Worm (Caenorhabditis elegans) whole organism, late embryonic: Measurements from ENCODE around the gene prp-18.

Experiments used
- C08G9.2 ChIP-seq: sonication (generic microtip); optimal IDR thresholded peaks from 2 replicates; lab custom pipeline; 2016; ENCODE audit warnings: mild to moderate bottlenecking, missing genetic modification characterization, moderate library complexity, missing compliant biosample characterization
- C38D4.7 ChIP-seq: fragments of 200-800 bp; sonication (Bioruptor generic); optimal IDR thresholded peaks from 2 replicates; lab custom pipeline; 2018; ENCODE audit warnings: mild to moderate bottlenecking, missing genetic modification characterization, moderate library complexity, missing compliant biosample characterization
- F13H6.1 ChIP-seq: sonication (generic microtip); optimal IDR thresholded peaks from 2 replicates; lab custom pipeline; 2016; ENCODE audit warnings: missing genetic modification characterization, missing compliant biosample characterization
- K09A11.1 ChIP-seq: sonication (generic microtip); optimal IDR thresholded peaks from 2 replicates; lab custom pipeline; 2017; ENCODE audit warnings: antibody characterized with exemption, mild to moderate bottlenecking, missing genetic modification characterization, missing compliant biosample characterization; ENCODE audit not compliant: insufficient read depth
- Y22D7AL.16 ChIP-seq: sonication (generic microtip); optimal IDR thresholded peaks from 2 replicates; lab custom pipeline; 2016; ENCODE audit warnings: missing genetic modification characterization, missing compliant biosample characterization
- ama-1 ChIP-seq: fragments of 150-350 bp; optimal IDR thresholded peaks from 2 replicates; lab custom pipeline; 2014
- ceh-14 ChIP-seq: sonication (generic microtip); optimal IDR thresholded peaks from 2 replicates; lab custom pipeline; 2016; ENCODE audit warnings: missing genotype, missing genetic modification characterization, missing compliant biosample characterization
- ceh-18 ChIP-seq: sonication (generic microtip); optimal IDR thresholded peaks from 2 replicates; lab custom pipeline; 2016; ENCODE audit warnings: missing genetic modification characterization, missing compliant biosample characterization
- ceh-19 ChIP-seq: fragments of 200-800 bp; sonication (Bioruptor generic); optimal IDR thresholded peaks from 2 replicates; lab custom pipeline; 2018; ENCODE audit warnings: mild to moderate bottlenecking, missing genetic modification characterization, missing compliant biosample characterization
- ceh-2 ChIP-seq: sonication (generic microtip); optimal IDR thresholded peaks from 2 replicates; lab custom pipeline; 2016; ENCODE audit warnings: missing genotype, missing genetic modification characterization, missing compliant biosample characterization
- ceh-22 ChIP-seq: sonication (generic microtip); optimal IDR thresholded peaks from 2 replicates; lab custom pipeline; 2017; ENCODE audit warnings: missing biosample characterization, missing genetic modification characterization
- ceh-24 ChIP-seq: sonication (generic microtip); optimal IDR thresholded peaks from 2 replicates; lab custom pipeline; 2016; ENCODE audit warnings: mild to moderate bottlenecking, missing genetic modification characterization, missing compliant biosample characterization
- ceh-31 ChIP-seq: sonication (generic microtip); optimal IDR thresholded peaks from 2 replicates; lab custom pipeline; 2016; ENCODE audit warnings: missing genetic modification characterization, missing compliant biosample characterization
- ceh-34 ChIP-seq: sonication (generic microtip); optimal IDR thresholded peaks from 2 replicates; lab custom pipeline; 2016; ENCODE audit warnings: mild to moderate bottlenecking, missing genetic modification characterization, missing compliant biosample characterization
- ceh-45 ChIP-seq: fragments of 200-800 bp; sonication (Bioruptor generic); IDR thresholded peaks from 2 replicates; pipeline ENCODE4 v1.3.6; 2022; ENCODE audit warnings: missing genetic modification reagents, missing genetic modification characterization, missing compliant biosample characterization
- ceh-48 ChIP-seq: sonication (generic microtip); optimal IDR thresholded peaks from 2 replicates; lab custom pipeline; 2016; ENCODE audit warnings: missing genetic modification characterization, inconsistent platforms, missing compliant biosample characterization
- ceh-6 ChIP-seq: fragments of 200-800 bp; sonication (Bioruptor generic); optimal IDR thresholded peaks from 2 replicates; lab custom pipeline; 2018; ENCODE audit warnings: mild to moderate bottlenecking, missing genetic modification characterization, missing compliant biosample characterization
- che-1 ChIP-seq: sonication (generic microtip); optimal IDR thresholded peaks from 2 replicates; lab custom pipeline; 2016; ENCODE audit warnings: mild to moderate bottlenecking, missing genetic modification characterization, missing compliant biosample characterization
- elt-4 ChIP-seq: sonication (generic microtip); optimal IDR thresholded peaks from 2 replicates; lab custom pipeline; 2016; ENCODE audit warnings: missing genetic modification characterization, missing compliant biosample characterization
- ets-4 ChIP-seq: sonication (generic microtip); optimal IDR thresholded peaks from 2 replicates; lab custom pipeline; 2016; ENCODE audit warnings: missing genetic modification characterization, missing compliant biosample characterization
- fax-1 ChIP-seq: sonication (generic microtip); optimal IDR thresholded peaks from 2 replicates; lab custom pipeline; 2016; ENCODE audit warnings: missing genotype, missing genetic modification characterization, missing compliant biosample characterization
- fkh-10 ChIP-seq: fragments of 150-350 bp; optimal IDR thresholded peaks from 2 replicates; lab custom pipeline; 2014; ENCODE audit warnings: missing biosample characterization, missing genetic modification reagents, missing genetic modification characterization
- fkh-6 ChIP-seq: sonication (generic microtip); optimal IDR thresholded peaks from 2 replicates; lab custom pipeline; 2016; ENCODE audit warnings: missing genetic modification characterization, missing compliant biosample characterization
- hlh-8 ChIP-seq: sonication (generic microtip); optimal IDR thresholded peaks from 2 replicates; lab custom pipeline; 2016; ENCODE audit warnings: missing genotype, missing genetic modification characterization, missing compliant biosample characterization
- mec-3 ChIP-seq: sonication (generic microtip); optimal IDR thresholded peaks from 2 replicates; lab custom pipeline; 2016; ENCODE audit warnings: borderline replicate concordance, missing genetic modification characterization, missing compliant biosample characterization
- nhr-11 ChIP-seq: fragments of 150-350 bp; optimal IDR thresholded peaks from 2 replicates; lab custom pipeline; 2014; ENCODE audit warnings: missing biosample characterization, missing genetic modification characterization
- nhr-232 ChIP-seq: sonication (generic microtip); optimal IDR thresholded peaks from 2 replicates; lab custom pipeline; 2016; ENCODE audit warnings: missing genetic modification characterization, missing compliant biosample characterization
- npax-4 ChIP-seq: sonication (generic microtip); optimal IDR thresholded peaks from 2 replicates; lab custom pipeline; 2016; ENCODE audit warnings: missing genetic modification characterization, missing compliant biosample characterization
- odd-2 ChIP-seq: sonication (generic microtip); optimal IDR thresholded peaks from 2 replicates; lab custom pipeline; 2017; ENCODE audit warnings: antibody characterized with exemption, mild to moderate bottlenecking, missing genetic modification characterization, missing compliant biosample characterization
- pat-9 ChIP-seq: fragments of 200-800 bp; sonication (Bioruptor generic); optimal IDR thresholded peaks from 2 replicates; lab custom pipeline; 2018; ENCODE audit warnings: mild to moderate bottlenecking, missing genetic modification characterization, moderate library complexity, missing compliant biosample characterization
- pha-2 ChIP-seq: sonication (generic microtip); optimal IDR thresholded peaks from 2 replicates; lab custom pipeline; 2017; ENCODE audit warnings: mild to moderate bottlenecking, missing genetic modification characterization, missing compliant biosample characterization
- ref-2 ChIP-seq: sonication (generic microtip); optimal IDR thresholded peaks from 2 replicates; lab custom pipeline; 2016; ENCODE audit warnings: missing genetic modification characterization, missing compliant biosample characterization
- rnt-1 ChIP-seq: sonication (generic microtip); optimal IDR thresholded peaks from 2 replicates; lab custom pipeline; 2016; ENCODE audit warnings: missing genetic modification characterization, missing compliant biosample characterization
- sdc-2 ChIP-seq: sonication (generic microtip); optimal IDR thresholded peaks from 2 replicates; lab custom pipeline; 2016; ENCODE audit warnings: missing genotype, missing genetic modification characterization, missing compliant biosample characterization
- sox-2 ChIP-seq: fragments of 200-800 bp; sonication (Bioruptor generic); IDR thresholded peaks from 2 replicates; pipeline ENCODE4 v1.3.6; 2022; ENCODE audit warnings: missing genetic modification reagents, missing genetic modification characterization, missing compliant biosample characterization
- syd-9 ChIP-seq: sonication (generic microtip); optimal IDR thresholded peaks from 2 replicates; lab custom pipeline; 2016; ENCODE audit warnings: mild to moderate bottlenecking, missing genetic modification characterization, moderate library complexity, missing compliant biosample characterization
- ttx-3 ChIP-seq: sonication (generic microtip); optimal IDR thresholded peaks from 2 replicates; lab custom pipeline; 2016; ENCODE audit warnings: missing genetic modification reagents, missing genetic modification characterization, missing compliant biosample characterization
- unc-55 ChIP-seq: sonication (generic microtip); optimal IDR thresholded peaks from 2 replicates; lab custom pipeline; 2017; ENCODE audit warnings: missing biosample characterization, missing genetic modification reagents, missing genetic modification characterization

The prp-18 gene

DNA sequence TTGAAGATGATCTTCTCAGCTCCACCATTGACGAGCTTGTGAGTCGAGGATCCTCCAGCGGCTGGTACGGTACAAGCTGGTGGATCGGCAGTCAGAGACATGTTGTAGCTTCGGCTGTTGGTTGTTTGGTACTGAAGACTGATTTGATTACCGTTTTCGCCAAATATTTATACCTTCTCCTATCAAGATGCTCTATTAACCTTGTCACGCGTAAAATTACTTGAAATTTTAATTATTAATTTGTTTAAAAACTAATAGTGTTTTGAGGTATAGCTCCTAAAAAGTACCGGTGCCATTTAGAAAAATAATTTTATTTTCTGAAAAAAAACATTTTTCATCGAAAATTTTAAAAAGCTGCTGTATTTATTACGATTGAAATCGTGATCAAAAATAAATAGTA, 33.3 kb downstream of the prp-18 start, which contains the start of gene ssp-10:
Gene ssp-10 (minus strand): TSS at position 101 of the 400 bp plus-strand sequence.
- TF ChIP-seq ama-1 (no peak), ets-4 (no peak), che-1 (no peak), F13H6.1 (no peak), hlh-8 (tag; lab: Kevin White, UChicago) (no peak), sox-2 (GFP tag; lab: Robert Waterston, UW) (no peak), K09A11.1 (no peak), ceh-19 (GFP tag; lab: Kevin White, UChicago) (no peak), ceh-6 (GFP tag; lab: Kevin White, UChicago) (no peak), C08G9.2 (no peak), rnt-1 (no peak), ceh-48 (tag; lab: Kevin White, UChicago) (no peak), fkh-6 (no peak), mec-3 (tag; lab: Kevin White, UChicago) (no peak), fax-1 (tag; lab: Kevin White, UChicago) (no peak)

DNA sequence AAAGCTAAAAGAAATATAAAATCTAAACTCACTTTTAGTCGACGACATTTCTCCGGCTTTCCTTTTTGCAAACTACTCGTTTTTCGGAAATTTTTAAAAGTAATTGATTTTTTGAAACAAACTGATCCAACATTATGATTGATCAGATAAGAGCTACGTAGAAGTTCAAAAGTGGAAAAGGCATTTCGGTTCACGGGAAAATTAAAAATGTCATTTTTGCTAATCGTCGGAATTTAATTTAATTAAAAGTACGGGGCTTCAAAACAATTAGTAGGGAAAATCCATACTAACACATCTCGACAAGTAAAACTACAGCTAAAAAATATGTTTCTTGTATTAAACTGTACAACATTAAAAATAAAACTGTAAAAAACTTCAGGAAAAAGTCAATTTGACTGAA, 34.6 kb downstream of the prp-18 start, which contains the start of gene K07F5.8:
Gene K07F5.8 (minus strand): TSS at position 101 of the 400 bp plus-strand sequence.
- TF ChIP-seq ceh-14 (tag; lab: Kevin White, UChicago) (no peak), syd-9 (tag; lab: Kevin White, UChicago) (no peak), ref-2 (no peak), mec-3 (tag; lab: Kevin White, UChicago) (no peak), ceh-19 (GFP tag; lab: Kevin White, UChicago) (no peak), Y22D7AL.16 (tag; lab: Kevin White, UChicago) (no peak), rnt-1 (no peak), ceh-6 (GFP tag; lab: Kevin White, UChicago) (no peak), ceh-34 (tag; lab: Kevin White, UChicago) (no peak), pat-9 (no peak), odd-2 (tag; lab: Kevin White, UChicago) (no peak)

DNA sequence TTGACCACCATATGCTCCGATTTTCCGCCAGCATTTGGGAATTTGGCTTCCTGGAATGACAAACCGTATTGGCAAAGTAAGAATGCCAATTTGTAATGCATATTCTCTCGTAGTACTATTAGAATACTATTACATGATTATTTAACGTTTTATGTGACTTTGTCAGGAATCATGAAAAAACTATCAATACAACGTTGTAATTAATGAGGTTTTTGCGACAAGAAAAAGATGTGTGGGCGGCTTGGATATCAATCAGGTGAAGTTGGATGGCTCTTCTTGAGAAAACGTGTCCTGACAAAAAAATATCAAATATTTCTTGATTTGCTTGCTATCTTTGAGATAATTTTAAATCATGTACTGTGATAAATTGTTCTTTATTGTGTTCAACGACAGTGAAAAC, 36.1 kb downstream of the prp-18 start, which contains the start of gene K07F5.7:
Gene K07F5.7 (minus strand): TSS at position 101 of the 400 bp plus-strand sequence.
- TF ChIP-seq ttx-3 (no peak), unc-55 (no peak), ceh-31 (no peak), ceh-22 (tag; lab: Kevin White, UChicago) (no peak), ceh-18 (no peak), npax-4 (tag; lab: Kevin White, UChicago) (no peak), sox-2 (GFP tag; lab: Robert Waterston, UW) (no peak), fkh-10 (GFP tag; lab: Kevin White, UChicago) (no peak), sdc-2 (tag; lab: Kevin White, UChicago) (no peak), nhr-11 (tag; lab: Kevin White, UChicago) (no peak), ceh-45 (GFP tag; lab: Robert Waterston, UW) (no peak), elt-4 (tag; lab: Kevin White, UChicago) (no peak), pha-2 (tag; lab: Kevin White, UChicago) (no peak), C38D4.7 (no peak), che-1 (no peak)

DNA sequence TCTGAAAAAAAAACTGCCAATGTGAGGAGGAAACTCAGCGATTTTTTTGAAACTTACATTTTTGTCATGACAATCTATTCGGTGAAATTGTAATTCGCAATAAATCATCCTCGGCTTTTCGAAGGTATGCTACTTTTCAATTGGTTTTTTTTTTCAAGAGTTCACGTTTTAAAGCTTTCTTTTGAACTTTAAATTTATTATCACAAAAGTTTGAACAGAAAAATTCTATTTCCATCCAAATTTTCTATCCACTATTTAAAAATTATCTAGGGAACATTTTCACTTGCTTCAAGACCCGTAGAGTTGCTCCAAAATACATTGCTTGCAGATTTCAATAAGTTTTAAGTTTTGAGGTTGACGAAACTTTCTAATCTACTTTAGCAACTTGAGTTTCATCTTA, 37.6 kb downstream of the prp-18 start, which contains the start of gene K07F5.6:
Gene K07F5.6 (minus strand): TSS at position 101 of the 400 bp plus-strand sequence.
- no peak for TF ChIP-seq ceh-24 (tag; lab: Kevin White, UChicago)
- no peak for TF ChIP-seq fkh-10 (GFP tag; lab: Kevin White, UChicago)
- no peak for TF ChIP-seq C08G9.2
- no peak for TF ChIP-seq ets-4
- no peak for TF ChIP-seq ceh-2 (tag; lab: Kevin White, UChicago)
- TF ChIP-seq nhr-232, result no peak
